Fruit fly (Drosophila melanogaster) whole organism, pupa: ENCODE measurements around the gene CG43362.
A peak's percentile ranks its signal among the peaks of the same experiment; 100 is the strongest.

ENCODE experiments used
- CG10348 ChIP-seq: fragments of 200-800 bp; sonication (Bioruptor generic); IDR thresholded peaks from 2 replicates; pipeline ENCODE4 v1.3.6; 2022; ENCODE audit warnings: missing biosample characterization, missing genetic modification characterization
- CG12605 ChIP-seq: fragments of 200-800 bp; sonication (Bioruptor generic); IDR thresholded peaks from 2 replicates; pipeline ENCODE4 v1.3.6; 2022; ENCODE audit warnings: missing biosample characterization, missing genetic modification characterization
- CG13204 ChIP-seq: fragments of 200-800 bp; sonication (Bioruptor generic); optimal IDR thresholded peaks from 2 replicates; lab custom pipeline; 2018; ENCODE audit warnings: missing biosample characterization, mild to moderate bottlenecking, missing genetic modification characterization, moderate library complexity
- CG14655 ChIP-seq: fragments of 200-800 bp; sonication (Bioruptor generic); optimal IDR thresholded peaks from 3 replicates; lab custom pipeline; 2017; ENCODE audit warnings: mild to moderate bottlenecking, missing biosample characterization, missing genetic modification reagents, missing genetic modification characterization
- CG15710 ChIP-seq: fragments of 200-800 bp; sonication (Bioruptor generic); optimal IDR thresholded peaks from 2 replicates; lab custom pipeline; 2018; ENCODE audit warnings: missing biosample characterization, mild to moderate bottlenecking, missing genetic modification characterization, moderate library complexity
- CG17806 ChIP-seq: fragments of 200-800 bp; sonication (Bioruptor generic); optimal IDR thresholded peaks from 2 replicates; lab custom pipeline; 2018; ENCODE audit warnings: missing biosample characterization, mild to moderate bottlenecking, missing genetic modification characterization, moderate library complexity
- CG32121 ChIP-seq: fragments of 200-800 bp; sonication (Bioruptor generic); IDR thresholded peaks from 2 replicates; pipeline ENCODE4 v1.3.6; 2022; ENCODE audit warnings: missing biosample characterization, missing genetic modification characterization
- CG34367 ChIP-seq: fragments of 200-800 bp; sonication (Bioruptor generic); optimal IDR thresholded peaks from 2 replicates; lab custom pipeline; 2018; ENCODE audit warnings: missing biosample characterization, mild to moderate bottlenecking, missing genetic modification characterization
- CG4496 ChIP-seq: fragments of 200-800 bp; sonication (Bioruptor generic); IDR thresholded peaks from 3 replicates; pipeline ENCODE4 v1.3.6; 2022; ENCODE audit warnings: missing biosample characterization, missing genetic modification characterization
- CG8159 ChIP-seq: fragments of 200-800 bp; sonication (Bioruptor generic); optimal IDR thresholded peaks from 3 replicates; lab custom pipeline; 2018; ENCODE audit warnings: missing biosample characterization, mild to moderate bottlenecking, missing genetic modification characterization, moderate library complexity
- CG8301 ChIP-seq: fragments of 200-800 bp; sonication (Bioruptor generic); optimal IDR thresholded peaks from 2 replicates; lab custom pipeline; 2018; ENCODE audit warnings: missing biosample characterization, mild to moderate bottlenecking, missing genetic modification characterization
- CG9948 ChIP-seq: fragments of 200-800 bp; sonication (Bioruptor generic); optimal IDR thresholded peaks from 2 replicates; lab custom pipeline; 2018; ENCODE audit warnings: missing biosample characterization, mild to moderate bottlenecking, missing genetic modification characterization, moderate library complexity
- D1 ChIP-seq: fragments of 200-800 bp; sonication (Bioruptor generic); optimal IDR thresholded peaks from 2 replicates; lab custom pipeline; 2018; ENCODE audit warnings: missing biosample characterization, mild to moderate bottlenecking, missing genetic modification characterization, moderate library complexity
- EcR ChIP-seq: fragments of 200-800 bp; sonication (Bioruptor generic); optimal IDR thresholded peaks from 3 replicates; lab custom pipeline; 2019; ENCODE audit warnings: missing biosample characterization, missing genetic modification characterization, mild to moderate bottlenecking, moderate library complexity, missing genetic modification reagents
- Ets98B ChIP-seq: fragments of 200-800 bp; sonication (Bioruptor generic); IDR thresholded peaks from 2 replicates; pipeline ENCODE4 v1.3.6; 2022; ENCODE audit warnings: missing biosample characterization, missing genetic modification characterization
- Pif1A ChIP-seq: fragments of 200-800 bp; sonication (Bioruptor generic); optimal IDR thresholded peaks from 3 replicates; lab custom pipeline; 2016; ENCODE audit warnings: missing biosample characterization, missing genetic modification characterization
- Pif1B ChIP-seq: fragments of 200-800 bp; sonication (Bioruptor generic); optimal IDR thresholded peaks from 3 replicates; lab custom pipeline; 2016; ENCODE audit warnings: missing biosample characterization, missing genetic modification characterization
- Snoo ChIP-seq: fragments of 200-800 bp; sonication (Bioruptor generic); optimal IDR thresholded peaks from 3 replicates; lab custom pipeline; 2017; ENCODE audit warnings: missing biosample characterization, mild to moderate bottlenecking, missing genetic modification characterization, inconsistent platforms
- fd96Ca ChIP-seq: fragments of 200-800 bp; sonication (Bioruptor generic); IDR thresholded peaks from 3 replicates; pipeline ENCODE4 v1.3.6; 2022; ENCODE audit warnings: missing biosample characterization, missing genetic modification characterization
- gl ChIP-seq: fragments of 200-800 bp; sonication (Bioruptor generic); optimal IDR thresholded peaks from 2 replicates; lab custom pipeline; 2018; ENCODE audit warnings: missing biosample characterization, mild to moderate bottlenecking, missing genetic modification characterization
- rn ChIP-seq: fragments of 200-800 bp; sonication (Bioruptor generic); IDR thresholded peaks from 2 replicates; pipeline ENCODE4 v1.3.6; 2022; ENCODE audit warnings: missing biosample characterization, missing genetic modification characterization

CG43362 gene

dm6 chr2L:18328737-18329136 lies 37.5 kb upstream of the CG43362 start:
- TF ChIP-seq Snoo (tag; lab: Kevin White, UChicago) (peak; percentile 29), CG10348 (GFP tag; lab: Robert Waterston, UW) (no peak), CG9948 (tag; lab: Kevin White, UChicago) (peak; percentile 58), EcR (GFP tag; lab: Kevin White, UChicago) (no peak), Pif1A (GFP tag; lab: Kevin White, UChicago) (peak; percentile 62), CG8301 (tag; lab: Kevin White, UChicago) (peak; percentile 77), CG4496 (GFP tag; lab: Robert Waterston, UW) (peak; percentile 91), CG13204 (no peak), D1 (tag; lab: Kevin White, UChicago) (no peak), gl (tag; lab: Kevin White, UChicago) (no peak), CG8159 (tag; lab: Kevin White, UChicago) (peak; percentile 44), Pif1B (peak; percentile 24), CG32121 (GFP tag; lab: Robert Waterston, UW) (peak; percentile 71), rn (GFP tag; lab: Robert Waterston, UW) (peak; percentile 71), CG12605 (GFP tag; lab: Robert Waterston, UW) (peak; percentile 35; the same call in 1 of the 2 replicates), CG15710 (tag; lab: Kevin White, UChicago) (peak; percentile 44), CG34367 (tag; lab: Kevin White, UChicago) (peak; percentile 21), CG14655 (peak; percentile 76), Ets98B (GFP tag; lab: Robert Waterston, UW) (peak; percentile 71), CG17806 (peak; percentile 60), fd96Ca (peak; percentile 88)
- TF ChIP-seq, all 21 proteins: peak for 16

- TF ChIP-seq CG8159 (tag; lab: Kevin White, UChicago) = peak; percentile 86
- peak; percentile 83; the same call in 1 of the 2 replicates for TF ChIP-seq CG12605 (GFP tag; lab: Robert Waterston, UW)
- peak; percentile 83 for TF ChIP-seq CG13204
- TF ChIP-seq CG15710 (tag; lab: Kevin White, UChicago) = peak; percentile 84
- TF ChIP-seq CG10348 (GFP tag; lab: Robert Waterston, UW) = no peak; the same call in 1 of the 2 replicates
- peak; percentile 70 for TF ChIP-seq CG9948 (tag; lab: Kevin White, UChicago)
- no peak; the same call in none of the 2 replicates for TF ChIP-seq rn (GFP tag; lab: Robert Waterston, UW)
- TF ChIP-seq CG34367 (tag; lab: Kevin White, UChicago) = peak; percentile 87
- TF ChIP-seq gl (tag; lab: Kevin White, UChicago) = peak; percentile 86
- TF ChIP-seq CG14655 = peak; percentile 30
- TF ChIP-seq CG8301 (tag; lab: Kevin White, UChicago) = no peak
- no peak for TF ChIP-seq EcR (GFP tag; lab: Kevin White, UChicago)
- peak; percentile 63; the same call in 1 of the 3 replicates for TF ChIP-seq fd96Ca
- peak; percentile 62 for TF ChIP-seq Ets98B (GFP tag; lab: Robert Waterston, UW)
- peak; percentile 89 for TF ChIP-seq Pif1A (GFP tag; lab: Kevin White, UChicago)
- peak; percentile 69 for TF ChIP-seq CG32121 (GFP tag; lab: Robert Waterston, UW)
- TF ChIP-seq CG4496 (GFP tag; lab: Robert Waterston, UW) = peak; percentile 83
- peak; percentile 90 for TF ChIP-seq Pif1B
- TF ChIP-seq Snoo (tag; lab: Kevin White, UChicago) = peak; percentile 79
- TF ChIP-seq CG17806 = peak; percentile 78
- TF ChIP-seq D1 (tag; lab: Kevin White, UChicago) = peak; percentile 27
- TF ChIP-seq, all 21 proteins: peak for 17
These were observed 36.4 kb upstream of the CG43362 start for dm6 chr2L:18327592-18328078.

dm6 chr2L:18327007-18327406 lies 35.7 kb upstream of the CG43362 start:
- no peak for TF ChIP-seq CG4496 (GFP tag; lab: Robert Waterston, UW)
- TF ChIP-seq CG10348 (GFP tag; lab: Robert Waterston, UW) = no peak
- TF ChIP-seq CG32121 (GFP tag; lab: Robert Waterston, UW) = no peak
- peak; percentile 70 for TF ChIP-seq EcR (GFP tag; lab: Kevin White, UChicago)
- TF ChIP-seq CG14655 = no peak
- TF ChIP-seq CG34367 (tag; lab: Kevin White, UChicago) = no peak

dm6 chr2L:18325120-18325581 lies 33.9 kb upstream of the CG43362 start:
- TF ChIP-seq CG8301 (tag; lab: Kevin White, UChicago) = peak; percentile 69
- TF ChIP-seq Ets98B (GFP tag; lab: Robert Waterston, UW) = peak; percentile 52
- no peak for TF ChIP-seq Pif1B
- TF ChIP-seq CG34367 (tag; lab: Kevin White, UChicago) = peak; percentile 9
- peak; percentile 43; the same call in 1 of the 2 replicates for TF ChIP-seq CG12605 (GFP tag; lab: Robert Waterston, UW)
- TF ChIP-seq D1 (tag; lab: Kevin White, UChicago) = no peak
- peak; percentile 59; the same call in 1 of the 2 replicates for TF ChIP-seq rn (GFP tag; lab: Robert Waterston, UW)
- TF ChIP-seq CG9948 (tag; lab: Kevin White, UChicago) = peak; percentile 38
- TF ChIP-seq CG14655 = peak; percentile 63
- TF ChIP-seq EcR (GFP tag; lab: Kevin White, UChicago) = no peak
- TF ChIP-seq CG15710 (tag; lab: Kevin White, UChicago) = peak; percentile 40
- no peak for TF ChIP-seq gl (tag; lab: Kevin White, UChicago)
- peak; percentile 77; the same call in 2 of the 3 replicates for TF ChIP-seq CG4496 (GFP tag; lab: Robert Waterston, UW)
- TF ChIP-seq Snoo (tag; lab: Kevin White, UChicago) = peak; percentile 50
- peak; percentile 39 for TF ChIP-seq CG8159 (tag; lab: Kevin White, UChicago)
- no peak for TF ChIP-seq CG13204
- peak; percentile 83 for TF ChIP-seq fd96Ca
- TF ChIP-seq CG10348 (GFP tag; lab: Robert Waterston, UW) = no peak
- peak; percentile 44 for TF ChIP-seq CG17806
- TF ChIP-seq Pif1A (GFP tag; lab: Kevin White, UChicago) = peak; percentile 46
- peak; percentile 80 for TF ChIP-seq CG32121 (GFP tag; lab: Robert Waterston, UW)

dm6 chr2L:18320933-18321332 lies 29.7 kb upstream of the CG43362 start:
- TF ChIP-seq EcR (GFP tag; lab: Kevin White, UChicago) = no peak
- no peak for TF ChIP-seq CG8159 (tag; lab: Kevin White, UChicago)
- no peak for TF ChIP-seq CG17806
- no peak for TF ChIP-seq CG10348 (GFP tag; lab: Robert Waterston, UW)
- no peak for TF ChIP-seq CG8301 (tag; lab: Kevin White, UChicago)
- no peak for TF ChIP-seq CG12605 (GFP tag; lab: Robert Waterston, UW)
- no peak for TF ChIP-seq CG14655
- TF ChIP-seq CG9948 (tag; lab: Kevin White, UChicago) = no peak
- TF ChIP-seq Snoo (tag; lab: Kevin White, UChicago) = no peak
- no peak for TF ChIP-seq rn (GFP tag; lab: Robert Waterston, UW)
